Worm (Caenorhabditis elegans) whole organism, L4 larva: ENCODE results near the gene taf-11.1.
A peak's percentile ranks its signal among the peaks of the same experiment; 100 is the strongest.

Experiments
- ZK546.5 ChIP-seq, 2 experiments: sonication (generic microtip); optimal IDR thresholded peaks; 2 replicates each; lab custom pipeline; 2017; ENCODE audit warnings: missing biosample characterization in 2 of 2, missing genetic modification characterization in 2 of 2
- ama-1 ChIP-seq: fragments of 150-350 bp; optimal IDR thresholded peaks from 2 replicates; lab custom pipeline; 2014; ENCODE audit warnings: inconsistent platforms, mixed read lengths
- arid-1 ChIP-seq: fragments of 200-800 bp; sonication (Bioruptor generic); conservative IDR thresholded peaks from 2 replicates; pipeline ENCODE4 v1.3.6; 2022; ENCODE audit warnings: missing genetic modification reagents, missing genetic modification characterization, missing compliant biosample characterization
- ceh-82 ChIP-seq: sonication (generic microtip); optimal IDR thresholded peaks from 2 replicates; lab custom pipeline; 2017; ENCODE audit warnings: missing biosample characterization, missing genetic modification characterization
- ces-1 ChIP-seq: fragments of 150-350 bp; sonication (generic microtip); optimal IDR thresholded peaks from 4 replicates; lab custom pipeline; 2014; ENCODE audit warnings: missing biosample characterization, missing genetic modification reagents, missing genetic modification characterization
- dmd-6 ChIP-seq: fragments of 200-800 bp; sonication (Bioruptor generic); IDR thresholded peaks from 2 replicates; pipeline ENCODE4 v1.3.6; 2022; ENCODE audit warnings: missing genetic modification reagents, missing genetic modification characterization, missing compliant biosample characterization
- egl-27 ChIP-seq: sonication (generic microtip); optimal IDR thresholded peaks from 3 replicates; lab custom pipeline; 2017; ENCODE audit warnings: missing biosample characterization, missing genetic modification reagents, missing genetic modification characterization
- lin-13 ChIP-seq: fragments of 150-350 bp; optimal IDR thresholded peaks from 2 replicates; lab custom pipeline; 2014; ENCODE audit warnings: missing biosample characterization, missing genetic modification reagents, missing genetic modification characterization
- nhr-11 ChIP-seq: fragments of 150-350 bp; optimal IDR thresholded peaks from 2 replicates; lab custom pipeline; 2014; ENCODE audit warnings: missing biosample characterization, missing genetic modification characterization
- nhr-28 ChIP-seq: fragments of 150-350 bp; optimal IDR thresholded peaks from 2 replicates; lab custom pipeline; 2014; ENCODE audit warnings: missing biosample characterization, missing genetic modification characterization
- snpc-4 ChIP-seq: fragments of 150-350 bp; optimal IDR thresholded peaks from 2 replicates; lab custom pipeline; 2014; ENCODE audit warnings: missing biosample characterization, missing genetic modification characterization

DNA sequence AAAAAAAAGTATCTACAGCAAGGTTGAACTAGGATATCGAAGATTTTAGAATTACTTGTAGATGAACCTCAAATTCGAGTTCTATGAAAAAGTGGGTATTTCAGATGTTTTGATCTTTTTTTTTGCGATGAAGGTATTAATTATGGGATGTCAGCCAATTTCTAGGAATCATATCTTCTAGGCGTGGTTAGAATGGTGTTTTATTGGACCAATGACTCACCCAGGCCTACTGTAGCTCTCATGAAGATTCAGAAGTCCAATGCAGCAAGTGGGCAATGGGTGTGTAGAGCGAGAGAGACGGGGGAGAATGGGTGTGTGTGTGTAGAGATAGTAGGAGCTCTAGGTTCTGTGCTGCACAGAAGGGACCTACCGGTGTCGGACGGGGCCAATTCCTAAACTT lies 32.8 kb upstream of the taf-11.1 start:
- TF ChIP-seq snpc-4 (tag; lab: Kevin White, UChicago) (no peak), egl-27 (tag; lab: Kevin White, UChicago) (no peak), ama-1 (lab: Kevin White, UChicago) (no peak), nhr-28 (no peak), nhr-11 (tag; lab: Kevin White, UChicago) (peak; percentile 44), ZK546.5 (tag; optimal IDR thresholded peaks at IDR 0.05; lab: Kevin White, UChicago) (no peak), lin-13 (GFP tag; lab: Kevin White, UChicago) (no peak), arid-1 (GFP tag; lab: Robert Waterston, UW) (no peak), dmd-6 (GFP tag; lab: Robert Waterston, UW) (no peak), ceh-82 (tag; lab: Kevin White, UChicago) (no peak), ces-1 (no peak)
